Fruit fly (Drosophila melanogaster) whole organism, embryonic: ENCODE data around the gene CG9286.
A peak's percentile ranks its signal among the peaks of the same experiment; 100 is the strongest.

Source experiments
- Asciz ChIP-seq: fragments of 200-800 bp; sonication (Bioruptor generic); optimal IDR thresholded peaks from 2 replicates; lab custom pipeline; 2017; ENCODE audit warnings: missing biosample characterization, mild to moderate bottlenecking, missing genetic modification characterization, missing genetic modification reagents
- Awh ChIP-seq: fragments of 200-800 bp; sonication (Bioruptor generic); IDR thresholded peaks from 2 replicates; pipeline ENCODE4, ENCODE4 v1.3.6; 2022; ENCODE audit warnings: missing biosample characterization, missing genetic modification characterization
- CG10267 ChIP-seq: fragments of 200-800 bp; sonication (Bioruptor generic); optimal IDR thresholded peaks from 2 replicates; lab custom pipeline; 2018; ENCODE audit warnings: missing biosample characterization, mild to moderate bottlenecking, missing genetic modification characterization, moderate library complexity
- CG10431 ChIP-seq: fragments of 200-800 bp; sonication (Bioruptor generic); optimal IDR thresholded peaks from 3 replicates; lab custom pipeline; 2018; ENCODE audit warnings: missing biosample characterization, mild to moderate bottlenecking, missing genetic modification characterization
- CG11085 ChIP-seq: fragments of 200-800 bp; sonication (Bioruptor generic); IDR thresholded peaks from 2 replicates; pipeline ENCODE4 v1.3.6; 2022; ENCODE audit warnings: missing biosample characterization, missing genetic modification characterization
- CG11093 ChIP-seq: fragments of 200-800 bp; sonication (Bioruptor generic); IDR thresholded peaks from 3 replicates; pipeline ENCODE4 v1.3.6; 2022; ENCODE audit warnings: missing biosample characterization, missing genetic modification characterization
- CG12219 ChIP-seq: fragments of 200-800 bp; sonication (Bioruptor generic); optimal IDR thresholded peaks from 3 replicates; lab custom pipeline; 2018; ENCODE audit warnings: missing biosample characterization, mild to moderate bottlenecking, missing genetic modification characterization
- CG17186 ChIP-seq: fragments of 200-800 bp; sonication (Bioruptor generic); optimal IDR thresholded peaks from 3 replicates; lab custom pipeline; 2017; ENCODE audit warnings: missing biosample characterization, missing genetic modification reagents, missing genetic modification characterization
- CG17359 ChIP-seq: fragments of 200-800 bp; sonication (Bioruptor generic); optimal IDR thresholded peaks from 3 replicates; lab custom pipeline; 2018; ENCODE audit warnings: missing biosample characterization, mild to moderate bottlenecking, missing genetic modification characterization, moderate library complexity
- CG17912 ChIP-seq: fragments of 200-800 bp; sonication (Bioruptor generic); optimal IDR thresholded peaks from 2 replicates; lab custom pipeline; 2018; ENCODE audit warnings: missing biosample characterization, mild to moderate bottlenecking, missing genetic modification characterization
- CG2120 ChIP-seq: fragments of 200-800 bp; sonication (Bioruptor generic); optimal IDR thresholded peaks from 3 replicates; lab custom pipeline; 2016; ENCODE audit warnings: missing biosample characterization, missing genetic modification characterization
- CG2199 ChIP-seq: fragments of 200-800 bp; sonication (Bioruptor generic); IDR thresholded peaks from 3 replicates; pipeline ENCODE4 v1.3.6; 2022; ENCODE audit warnings: missing biosample characterization, missing genetic modification characterization
- CG30403 ChIP-seq: fragments of 200-800 bp; sonication (Bioruptor generic); optimal IDR thresholded peaks from 3 replicates; lab custom pipeline; 2016; ENCODE audit warnings: missing biosample characterization, missing genetic modification characterization
- CG31365 ChIP-seq: fragments of 200-800 bp; sonication (Bioruptor generic); optimal IDR thresholded peaks from 2 replicates; lab custom pipeline; 2018; ENCODE audit warnings: missing biosample characterization, mild to moderate bottlenecking, missing genetic modification characterization
- CG3281 ChIP-seq: fragments of 200-800 bp; sonication (Bioruptor generic); optimal IDR thresholded peaks from 3 replicates; lab custom pipeline; 2017; ENCODE audit warnings: missing biosample characterization, mild to moderate bottlenecking, missing genetic modification characterization
- CG5953 ChIP-seq: fragments of 200-800 bp; sonication (Bioruptor generic); IDR thresholded peaks from 2 replicates; pipeline ENCODE4 v1.3.6; 2022; ENCODE audit warnings: missing biosample characterization, missing genetic modification characterization
- CG7372 ChIP-seq: fragments of 200-800 bp; sonication (Bioruptor generic); IDR thresholded peaks from 2 replicates; pipeline ENCODE4 v1.3.6; 2022; ENCODE audit warnings: missing biosample characterization, missing genetic modification characterization
- CG8478 ChIP-seq: fragments of >200 bp; optimal IDR thresholded peaks from 2 replicates; lab custom pipeline; 2018
- CG8944 ChIP-seq: fragments of 200-800 bp; sonication (Bioruptor generic); optimal IDR thresholded peaks from 3 replicates; lab custom pipeline; 2016; ENCODE audit warnings: missing biosample characterization, missing genetic modification characterization
- CTCF ChIP-seq: fragments of 200-800 bp; sonication (Bioruptor generic); optimal IDR thresholded peaks from 2 replicates; lab custom pipeline; 2017; ENCODE audit warnings: missing biosample characterization, mild to moderate bottlenecking, missing genetic modification characterization, moderate library complexity
- Doc3 ChIP-seq: fragments of 200-800 bp; sonication (Bioruptor generic); IDR thresholded peaks from 3 replicates; pipeline ENCODE4 v1.3.6; 2022; ENCODE audit warnings: missing biosample characterization, missing genetic modification characterization; ENCODE audit not compliant: partially characterized antibody
- E2f1 ChIP-seq: fragments of 200-800 bp; sonication (Bioruptor generic); IDR thresholded peaks from 2 replicates; pipeline ENCODE4 v1.3.6; 2022; ENCODE audit warnings: missing biosample characterization, missing genetic modification characterization
- Eip74EF ChIP-seq, 2 experiments: fragments of 200-800 bp in 1 of 2; fragments of >200 bp in 1 of 2; sonication (Bioruptor generic) in 1 of 2; optimal IDR thresholded peaks; 2 replicates each; lab custom pipeline; 2017 to 2019; ENCODE audit warnings: missing biosample characterization in 2 of 2, missing genetic modification characterization in 2 of 2, mild to moderate bottlenecking in 1 of 2, moderate library complexity in 1 of 2
- Fer3 ChIP-seq: fragments of 200-800 bp; sonication (Bioruptor generic); optimal IDR thresholded peaks from 2 replicates; lab custom pipeline; 2018; ENCODE audit warnings: missing biosample characterization, mild to moderate bottlenecking, missing genetic modification characterization, moderate library complexity
- Kr ChIP-seq: fragments of 200-800 bp; sonication (Bioruptor generic); optimal IDR thresholded peaks from 2 replicates; lab custom pipeline; 2017; ENCODE audit warnings: missing biosample characterization, mild to moderate bottlenecking, missing genetic modification characterization
- Max ChIP-seq: fragments of 200-800 bp; sonication (Bioruptor generic); optimal IDR thresholded peaks from 2 replicates; lab custom pipeline; 2016; ENCODE audit warnings: missing biosample characterization, mild to moderate bottlenecking, missing genetic modification characterization
- Xrp1 ChIP-seq: fragments of 200-800 bp; sonication (Bioruptor generic); IDR thresholded peaks from 2 replicates; pipeline ENCODE4 v1.3.6; 2022; ENCODE audit warnings: missing biosample characterization, missing genetic modification characterization
- al ChIP-seq: fragments of 200-800 bp; sonication (Bioruptor generic); IDR thresholded peaks from 2 replicates; pipeline ENCODE4 v1.3.6; 2022; ENCODE audit warnings: missing biosample characterization, missing genetic modification characterization
- br ChIP-seq: fragments of >200 bp; optimal IDR thresholded peaks from 2 replicates; lab custom pipeline; 2017
- cad ChIP-seq: fragments of >200 bp; optimal IDR thresholded peaks from 2 replicates; lab custom pipeline; 2017; ENCODE audit warnings: missing biosample characterization, missing genetic modification characterization
- chm ChIP-seq: fragments of 200-800 bp; sonication (Bioruptor generic); IDR thresholded peaks from 2 replicates; pipeline ENCODE4 v1.3.6; 2022; ENCODE audit warnings: missing biosample characterization, missing genetic modification characterization
- crp ChIP-seq, 2 experiments: fragments of 200-800 bp; sonication (Bioruptor generic); optimal IDR thresholded peaks; 2 replicates in 1 of 2; 3 replicates in 1 of 2; lab custom pipeline; 2017; ENCODE audit warnings: missing biosample characterization in 2 of 2, missing genetic modification characterization in 2 of 2, mild to moderate bottlenecking in 1 of 2, moderate library complexity in 1 of 2
- danr ChIP-seq: fragments of 200-800 bp; sonication (Bioruptor generic); IDR thresholded peaks from 2 replicates; pipeline ENCODE4 v1.3.6; 2022; ENCODE audit warnings: missing biosample characterization, missing genetic modification characterization
- gsb-n ChIP-seq: fragments of 200-800 bp; sonication (Bioruptor generic); optimal IDR thresholded peaks from 3 replicates; lab custom pipeline; 2018; ENCODE audit warnings: missing biosample characterization, mild to moderate bottlenecking, missing genetic modification characterization
- gt ChIP-seq: fragments of 200-800 bp; sonication (Bioruptor generic); IDR thresholded peaks from 2 replicates; pipeline ENCODE4 v1.3.6; 2022; ENCODE audit warnings: missing biosample characterization, missing genetic modification characterization
- klu ChIP-seq: fragments of 200-800 bp; sonication (Bioruptor generic); IDR thresholded peaks from 2 replicates; pipeline ENCODE4 v1.3.6; 2022; ENCODE audit warnings: missing biosample characterization, missing genetic modification characterization
- nerfin-2 ChIP-seq: fragments of 200-800 bp; sonication (Bioruptor generic); IDR thresholded peaks from 2 replicates; pipeline ENCODE4 v1.3.6; 2022; ENCODE audit warnings: missing biosample characterization, missing genetic modification characterization; ENCODE audit not compliant: partially characterized antibody
- oc ChIP-seq: fragments of 200-800 bp; sonication (Bioruptor generic); optimal IDR thresholded peaks from 2 replicates; lab custom pipeline; 2018; ENCODE audit warnings: missing biosample characterization, mild to moderate bottlenecking, missing genetic modification characterization, moderate library complexity
- pb ChIP-seq: fragments of 200-800 bp; sonication (Bioruptor generic); optimal IDR thresholded peaks from 3 replicates; lab custom pipeline; 2016; ENCODE audit warnings: missing biosample characterization, missing genetic modification characterization
- pnt ChIP-seq: fragments of 200-800 bp; sonication (Bioruptor generic); optimal IDR thresholded peaks from 3 replicates; lab custom pipeline; 2016; ENCODE audit warnings: missing biosample characterization, missing genetic modification characterization
- ranshi ChIP-seq: fragments of 200-800 bp; sonication (Bioruptor generic); IDR thresholded peaks from 2 replicates; pipeline ENCODE4 v1.3.6; 2022; ENCODE audit warnings: missing biosample characterization, missing genetic modification characterization
- rib ChIP-seq: fragments of 200-800 bp; sonication (Bioruptor generic); IDR thresholded peaks from 2 replicates; pipeline ENCODE4 v1.3.6; 2022; ENCODE audit warnings: missing biosample characterization, missing genetic modification characterization
- sens-2 ChIP-seq: fragments of 200-800 bp; sonication (Bioruptor generic); IDR thresholded peaks from 2 replicates; pipeline ENCODE4 v1.3.6; 2022; ENCODE audit warnings: missing biosample characterization, missing genetic modification characterization
- sim ChIP-seq: fragments of 200-800 bp; sonication (Bioruptor generic); IDR thresholded peaks from 2 replicates; pipeline ENCODE4 v1.3.6; 2022; ENCODE audit warnings: missing biosample characterization, missing genetic modification characterization
- sna ChIP-seq: fragments of 200-800 bp; sonication (Bioruptor generic); IDR thresholded peaks from 2 replicates; pipeline ENCODE4 v1.3.6; 2022; ENCODE audit warnings: missing biosample characterization, missing genetic modification characterization; ENCODE audit not compliant: partially characterized antibody
- ssp ChIP-seq: fragments of 200-800 bp; sonication (Bioruptor generic); IDR thresholded peaks from 2 replicates; pipeline ENCODE4 v1.3.6; 2022; ENCODE audit warnings: missing biosample characterization, missing genetic modification characterization
- stwl ChIP-seq: fragments of 200-800 bp; sonication (Bioruptor generic); optimal IDR thresholded peaks from 3 replicates; lab custom pipeline; 2018; ENCODE audit warnings: missing biosample characterization, mild to moderate bottlenecking, missing genetic modification characterization, moderate library complexity
- trem ChIP-seq: fragments of 200-800 bp; optimal IDR thresholded peaks from 3 replicates; lab custom pipeline; 2019; ENCODE audit warnings: missing biosample characterization, mild to moderate bottlenecking, missing genetic modification characterization, moderate library complexity
- vnd ChIP-seq: fragments of 200-800 bp; sonication (Bioruptor generic); IDR thresholded peaks from 3 replicates; pipeline ENCODE4 v1.3.6; 2022; ENCODE audit warnings: missing biosample characterization, missing genetic modification characterization; ENCODE audit not compliant: partially characterized antibody
- vvl ChIP-seq: fragments of 200-800 bp; sonication (Bioruptor generic); IDR thresholded peaks from 2 replicates; pipeline ENCODE4 v1.3.6; 2022; ENCODE audit warnings: missing biosample characterization, missing genetic modification characterization

CG9286 gene

DNA sequence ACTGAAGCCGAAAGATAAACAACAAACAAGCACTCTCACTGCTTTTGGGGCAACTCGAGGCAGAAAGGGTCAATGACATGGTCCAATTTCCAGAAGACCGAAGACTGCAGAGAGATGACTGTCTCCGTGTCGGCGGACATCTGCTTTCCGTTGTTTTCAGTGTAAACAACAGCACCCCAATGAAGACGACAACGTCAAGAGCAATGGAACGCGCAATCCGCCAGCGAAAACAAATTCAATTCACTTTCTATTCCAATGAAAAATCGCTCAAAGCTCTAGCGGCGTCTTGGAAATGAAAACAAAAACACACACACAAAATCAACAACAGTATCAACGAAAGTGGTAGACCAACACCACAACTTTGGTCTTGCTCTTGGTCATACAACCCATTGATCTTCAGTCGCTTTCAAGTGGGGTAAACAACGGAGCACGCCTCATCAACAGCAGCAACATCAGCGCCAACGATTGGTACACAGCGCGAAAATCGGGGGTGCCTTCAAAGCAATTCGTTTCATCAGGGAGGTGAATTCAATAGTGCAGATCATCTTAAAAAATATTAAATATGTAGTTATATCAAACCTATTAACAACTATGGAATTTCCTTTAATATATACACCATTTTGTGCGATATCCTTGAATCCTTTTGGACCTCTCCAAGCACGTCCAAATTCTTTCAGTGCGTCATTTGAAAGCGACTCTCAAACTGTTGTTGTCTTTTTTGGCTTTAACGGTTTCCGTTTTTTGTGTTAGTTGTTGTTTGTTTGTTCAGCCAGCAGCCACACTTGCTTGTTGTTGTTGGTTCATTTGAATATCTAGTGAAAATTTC is 36.9 kb downstream of the CG9286 start (continued):
- peak; percentile 7 for TF ChIP-seq Max
- no peak; the same call in 1 of the 2 replicates for TF ChIP-seq sim
- TF ChIP-seq vnd (GFP tag; lab: Robert Waterston, UW): no peak
- TF ChIP-seq Doc3 (GFP tag; lab: Robert Waterston, UW): no peak
- TF ChIP-seq CG8944 (GFP tag; lab: Kevin White, UChicago): peak; percentile 32
- TF ChIP-seq CG17912 (GFP tag; lab: Kevin White, UChicago): no peak
- TF ChIP-seq CG12219 (GFP tag; lab: Kevin White, UChicago): peak; percentile 17
- peak; percentile 14; the same call in 1 of the 2 replicates for TF ChIP-seq Awh (GFP tag; lab: Robert Waterston, UW)
- TF ChIP-seq CG3281 (GFP tag; lab: Kevin White, UChicago): no peak
- peak in 1 of 2 experiments; percentile 80 for TF ChIP-seq Eip74EF (GFP tag; optimal IDR thresholded peaks at IDR 0.05; lab: Kevin White, UChicago)
- TF ChIP-seq crp (GFP tag; optimal IDR thresholded peaks at IDR 0.05; lab: Kevin White, UChicago): peak in 1 of 2 experiments; percentile 9
- no peak for TF ChIP-seq Kr (GFP tag; lab: Kevin White, UChicago)
- TF ChIP-seq Fer3 (tag; lab: Kevin White, UChicago): peak; percentile 5
- peak; percentile 37 for TF ChIP-seq trem (tag; lab: Kevin White, UChicago)
- 0 out of 2 replicates have a peak, but pooled peaks have one; percentile 4 for TF ChIP-seq sens-2 (GFP tag; lab: Robert Waterston, UW)
- peak; percentile 58; the same call in 1 of the 2 replicates for TF ChIP-seq chm (GFP tag; lab: Robert Waterston, UW)
- peak; percentile 43 for TF ChIP-seq ssp
- TF ChIP-seq E2f1 (GFP tag; lab: Robert Waterston, UW): 0 out of 2 replicates have a peak, but pooled peaks have one; percentile 14
- no peak for TF ChIP-seq stwl
- TF ChIP-seq CG11093: peak; percentile 61; the same call in 2 of the 3 replicates
- TF ChIP-seq CG8478 (lab: Kevin White, UChicago): no peak
- TF ChIP-seq sna (GFP tag; lab: Robert Waterston, UW): no peak
- no peak for TF ChIP-seq nerfin-2 (GFP tag; lab: Robert Waterston, UW)
- TF ChIP-seq Asciz: peak; percentile 78
- peak; percentile 56 for TF ChIP-seq pnt (GFP tag; lab: Kevin White, UChicago)
- no peak for TF ChIP-seq CG2120 (GFP tag; lab: Kevin White, UChicago)
- no peak for TF ChIP-seq al (GFP tag; lab: Robert Waterston, UW)
- TF ChIP-seq CG17359 (tag; lab: Kevin White, UChicago): peak; percentile 71
- TF ChIP-seq gt (GFP tag; lab: Robert Waterston, UW): peak; percentile 56; the same call in 1 of the 2 replicates
- TF ChIP-seq CG2199: no peak
- peak; percentile 61 for TF ChIP-seq CG10267 (tag; lab: Kevin White, UChicago)
- peak; percentile 38 for TF ChIP-seq CG10431 (GFP tag; lab: Kevin White, UChicago)
- TF ChIP-seq Xrp1 (GFP tag; lab: Robert Waterston, UW): peak; percentile 73
- peak; percentile 65 for TF ChIP-seq vvl
- TF ChIP-seq CG31365: no peak
- TF ChIP-seq CG30403: peak; percentile 76
- peak; percentile 10 for TF ChIP-seq CG17186 (GFP tag; lab: Kevin White, UChicago)
- TF ChIP-seq oc: peak; percentile 79
- TF ChIP-seq gsb-n: peak; percentile 60
- TF ChIP-seq ranshi (GFP tag; lab: Robert Waterston, UW): peak; percentile 57; the same call in 1 of the 2 replicates
- no peak for TF ChIP-seq br (lab: Kevin White, UChicago)
- TF ChIP-seq CG5953 (GFP tag; lab: Robert Waterston, UW): peak; percentile 41
- TF ChIP-seq pb (GFP tag; lab: Kevin White, UChicago): peak; percentile 12
- no peak for TF ChIP-seq klu
- peak; percentile 15 for TF ChIP-seq CTCF (GFP tag; lab: Kevin White, UChicago)
- TF ChIP-seq CG7372: peak; percentile 27; the same call in 1 of the 2 replicates
- TF ChIP-seq cad (GFP tag; lab: Kevin White, UChicago): no peak
- TF ChIP-seq CG11085 (GFP tag; lab: Robert Waterston, UW): no peak
- no peak for TF ChIP-seq rib (GFP tag; lab: Robert Waterston, UW)
- peak; percentile 14; the same call in 1 of the 2 replicates for TF ChIP-seq danr
